Fruit fly (Drosophila melanogaster): ENCODE data around the gene Wdr92.

The Wdr92 gene

DNA sequence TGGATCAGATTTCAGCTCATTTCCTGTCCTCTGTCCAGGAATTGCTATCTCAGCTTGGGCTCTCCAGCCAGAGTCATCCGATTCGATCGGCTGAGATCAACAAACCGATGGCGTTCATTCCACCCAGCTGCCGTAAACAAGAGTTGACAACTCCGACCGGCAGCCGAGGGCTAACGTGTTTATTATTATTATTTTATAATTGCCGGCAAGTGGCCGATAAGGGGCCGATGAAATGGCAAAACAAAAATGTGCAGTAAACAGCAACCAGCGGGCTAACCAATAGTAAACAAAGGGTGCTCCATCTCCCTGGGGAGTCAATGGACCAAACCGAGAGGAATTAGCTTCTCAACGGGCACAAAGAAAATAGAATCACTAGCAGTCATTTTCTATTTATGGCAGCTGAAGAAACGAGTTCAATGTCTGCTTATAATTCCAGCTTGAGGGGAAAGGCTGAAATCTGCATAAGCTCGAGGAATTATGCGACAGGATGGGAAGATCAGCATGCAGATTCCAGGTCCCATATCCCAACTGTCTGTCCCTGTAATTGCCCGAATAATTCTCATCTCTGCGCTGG, 17.3 kb downstream of the Wdr92 start:
- no peak for TF ChIP-seq CG8478 (optimal IDR thresholded peaks at IDR 0.05)
- peak in 1 of 2 experiments; percentile 81 for TF ChIP-seq EcR (GFP tag; optimal IDR thresholded peaks at IDR 0.05)
- TF ChIP-seq pan (optimal IDR thresholded peaks at IDR 0.05) = no peak

DNA sequence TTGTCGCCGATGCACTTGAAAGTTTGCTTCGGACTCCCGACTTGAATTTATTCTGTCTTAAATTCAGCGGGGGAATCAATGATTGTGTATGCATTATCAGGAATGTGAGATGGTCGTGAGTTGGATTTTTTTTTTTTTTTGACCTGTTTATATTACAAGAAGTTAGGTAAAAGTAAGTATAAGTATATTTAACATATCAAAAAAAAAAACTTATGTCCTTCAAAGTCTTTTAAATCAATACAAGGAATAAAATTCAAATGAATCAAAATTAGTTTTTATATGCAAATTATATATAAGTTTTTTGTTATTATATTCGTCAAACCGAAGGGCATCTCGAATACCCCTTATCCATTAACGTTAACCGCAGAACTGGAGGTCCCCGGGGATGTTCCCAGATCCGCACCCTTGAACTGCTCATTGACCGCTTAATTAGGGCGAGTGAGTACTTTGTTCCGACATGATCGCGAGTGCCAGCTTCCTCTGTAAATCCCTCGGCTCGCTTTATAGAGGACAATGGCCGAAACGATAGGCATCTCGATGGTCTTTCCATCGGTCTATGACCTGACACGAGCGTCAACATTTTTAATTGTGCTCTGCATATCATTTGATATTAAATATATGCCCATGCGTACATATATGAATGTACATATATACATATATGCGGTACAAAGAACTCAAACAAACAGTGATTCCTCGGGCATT, 18.8 kb downstream of the Wdr92 start:
- TF ChIP-seq EcR (GFP tag; optimal IDR thresholded peaks at IDR 0.05) (peak in 1 of 2 experiments; percentile 66), CG8478 (optimal IDR thresholded peaks at IDR 0.05) (no peak)

DNA sequence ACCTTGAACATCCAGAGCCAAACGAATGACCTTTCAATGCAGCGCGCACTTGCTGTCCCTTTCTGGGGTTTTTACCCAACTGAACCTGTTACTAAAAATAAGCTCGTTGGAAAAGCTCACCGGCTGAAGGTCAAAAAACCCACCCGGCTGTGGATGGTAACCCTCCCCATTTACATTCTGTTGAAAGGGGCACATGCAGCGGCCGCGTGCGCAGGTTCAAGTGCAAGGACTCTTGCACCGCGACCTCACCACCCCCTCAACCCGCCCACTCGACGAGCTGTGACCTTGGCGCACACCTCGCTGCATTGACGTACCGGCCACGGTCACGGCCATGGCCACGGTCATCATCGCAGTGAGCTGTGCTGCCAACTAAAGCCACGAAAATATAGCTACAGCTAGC, 20.2 kb downstream of the Wdr92 start:
- TF ChIP-seq usp (GFP tag; optimal IDR thresholded peaks at IDR 0.05) (no peak), Dll (optimal IDR thresholded peaks at IDR 0.05) (no peak), CG8478 (optimal IDR thresholded peaks at IDR 0.05) (no peak), psq (optimal IDR thresholded peaks at IDR 0.05) (no peak), pan (optimal IDR thresholded peaks at IDR 0.05) (no peak), EcR (GFP tag; optimal IDR thresholded peaks at IDR 0.05) (no peak)

DNA sequence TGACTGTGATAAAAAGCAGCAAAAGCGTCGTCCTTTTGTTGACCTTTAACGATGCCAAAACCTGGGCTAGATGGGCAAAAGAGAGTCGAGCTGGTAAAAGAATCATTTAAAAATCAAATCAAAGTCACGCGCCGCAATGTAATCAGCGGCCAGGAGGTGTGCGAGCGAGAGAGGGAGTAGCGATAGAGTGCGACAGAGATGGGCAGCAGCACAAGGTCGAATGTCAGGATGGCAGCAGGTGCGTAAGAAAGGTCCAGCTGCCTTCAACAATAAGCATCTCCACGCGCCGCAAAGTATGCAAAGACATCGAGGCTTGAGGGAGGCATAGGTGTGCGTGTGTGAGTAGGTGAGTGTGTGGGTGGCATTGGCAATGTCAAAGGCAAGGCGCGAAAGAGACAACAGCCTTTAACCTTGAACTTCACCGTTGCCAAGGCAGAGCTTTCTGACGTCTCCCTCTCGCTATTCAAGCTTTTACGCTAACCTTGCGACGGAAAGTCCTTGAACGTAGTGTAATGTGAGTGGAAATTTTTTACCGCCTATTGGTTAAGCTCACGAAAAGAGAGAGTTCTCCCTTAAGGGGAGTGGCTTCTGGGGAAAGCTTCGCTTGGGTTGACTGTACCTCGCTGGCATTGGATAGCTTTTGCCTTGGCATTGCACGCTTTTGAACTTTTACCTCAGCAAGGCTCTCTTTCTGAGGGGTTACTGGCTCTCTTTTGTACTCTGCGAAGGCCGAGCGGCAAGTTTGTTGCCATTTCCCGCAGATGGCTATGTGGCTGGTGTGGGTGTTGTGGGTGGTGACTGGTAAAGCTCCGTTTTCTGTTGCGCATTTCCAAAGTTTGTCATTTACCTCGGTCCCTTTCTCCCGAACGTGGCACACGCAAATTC, 22.0 kb downstream of the Wdr92 start:
- TF ChIP-seq usp (GFP tag; optimal IDR thresholded peaks at IDR 0.05) (no peak), pan (optimal IDR thresholded peaks at IDR 0.05) (no peak), psq (optimal IDR thresholded peaks at IDR 0.05) (no peak), Dll (optimal IDR thresholded peaks at IDR 0.05) (no peak), EcR (GFP tag; optimal IDR thresholded peaks at IDR 0.05) (no peak), CG8478 (optimal IDR thresholded peaks at IDR 0.05) (no peak)

DNA sequence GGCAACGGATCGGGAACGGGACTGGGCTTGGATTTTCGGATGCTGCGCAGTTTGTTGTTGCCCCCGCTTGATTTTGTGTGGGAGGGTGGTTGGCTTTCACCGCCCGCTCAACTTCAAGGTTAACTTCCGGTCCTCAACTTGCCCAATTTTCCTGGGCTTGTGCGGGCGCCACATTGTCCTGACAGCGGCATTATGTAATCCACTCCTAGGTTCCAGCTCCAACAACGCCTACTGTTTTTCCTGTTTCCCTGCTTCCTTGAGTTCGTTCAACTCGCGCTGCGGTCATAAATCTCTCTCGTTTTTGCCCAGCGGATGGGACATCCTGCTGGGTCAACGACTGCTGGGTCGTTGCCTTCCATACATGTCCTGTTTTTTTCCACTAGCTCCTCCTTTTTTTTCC, 23.9 kb downstream of the Wdr92 start:
- TF ChIP-seq EcR (GFP tag; optimal IDR thresholded peaks at IDR 0.05) (peak in 1 of 2 experiments; percentile 28), pan (optimal IDR thresholded peaks at IDR 0.05) (no peak), usp (GFP tag; optimal IDR thresholded peaks at IDR 0.05) (no peak)

DNA sequence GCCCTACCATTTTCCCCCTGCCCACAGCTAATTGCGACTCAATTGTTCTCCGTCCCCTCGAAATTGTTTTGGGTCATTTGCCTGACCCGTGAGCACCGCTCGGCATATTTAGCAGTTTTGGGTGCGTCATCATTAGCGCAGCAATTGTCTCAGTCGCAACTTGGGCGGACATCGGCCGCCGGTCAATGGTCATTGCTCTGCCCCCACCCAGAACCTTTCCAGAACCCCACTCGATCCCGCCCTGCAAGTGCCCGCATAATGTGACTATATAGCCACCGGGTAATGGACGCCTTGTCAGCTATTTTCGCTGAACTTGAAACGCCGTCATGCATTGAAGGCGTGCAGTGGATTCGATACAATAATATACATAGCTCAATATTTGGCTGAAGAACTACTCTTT, 25.1 kb downstream of the Wdr92 start:
- TF ChIP-seq Dll (optimal IDR thresholded peaks at IDR 0.05) (no peak), CG8478 (optimal IDR thresholded peaks at IDR 0.05) (no peak), EcR (GFP tag; optimal IDR thresholded peaks at IDR 0.05) (no peak)

DNA sequence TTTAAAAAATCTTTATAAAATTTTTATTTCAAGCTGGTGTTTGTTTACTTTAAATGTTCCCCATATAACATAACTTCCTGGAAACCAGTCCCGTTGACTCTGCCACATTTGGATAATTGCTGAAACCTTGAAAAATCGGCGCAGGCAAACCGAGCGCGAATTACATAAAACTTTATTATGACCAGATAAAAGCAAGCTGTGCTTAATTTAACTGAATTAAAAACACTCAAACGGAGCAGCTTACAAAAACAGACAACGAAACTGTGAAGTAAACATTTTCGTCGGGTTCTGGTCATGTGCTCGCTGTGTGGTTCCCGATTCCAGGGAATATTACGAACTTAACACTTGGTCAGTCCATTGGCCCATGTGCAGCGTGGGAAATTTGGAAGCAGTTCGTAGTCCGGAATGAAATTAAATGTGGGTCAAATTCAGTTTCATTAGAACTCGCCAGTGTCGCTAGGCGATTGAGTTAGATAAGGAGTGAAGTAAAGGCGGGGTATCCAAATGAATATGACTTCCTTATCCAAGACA, 25.9 kb downstream of the Wdr92 start:
- TF ChIP-seq CG8478 (optimal IDR thresholded peaks at IDR 0.05) (no peak), EcR (GFP tag; optimal IDR thresholded peaks at IDR 0.05) (no peak), Dll (optimal IDR thresholded peaks at IDR 0.05) (no peak), psq (optimal IDR thresholded peaks at IDR 0.05) (no peak), usp (GFP tag; optimal IDR thresholded peaks at IDR 0.05) (no peak), pan (optimal IDR thresholded peaks at IDR 0.05) (no peak)

DNA sequence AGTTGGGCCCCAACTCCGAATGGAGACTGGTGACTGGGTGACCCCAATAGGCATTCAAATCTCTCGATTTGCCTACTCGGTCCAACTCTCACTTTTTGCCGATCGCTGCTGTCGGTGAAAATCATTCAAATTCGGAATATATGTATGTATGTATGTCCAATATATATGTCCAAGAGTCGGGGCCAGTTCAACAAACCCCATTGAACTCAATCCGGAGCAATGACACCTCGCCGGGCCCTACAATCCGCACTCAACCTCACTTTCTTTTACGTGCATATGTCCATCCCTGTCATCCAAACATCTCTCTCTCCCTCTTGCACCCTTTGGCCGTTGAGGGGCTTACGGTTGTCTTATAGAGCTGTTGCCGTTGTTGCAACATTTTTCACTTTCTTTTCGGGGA, 27.1 kb downstream of the Wdr92 start:
- TF ChIP-seq CG8478 (optimal IDR thresholded peaks at IDR 0.05) = no peak
- no peak for TF ChIP-seq Dll (optimal IDR thresholded peaks at IDR 0.05)
- no peak for TF ChIP-seq usp (GFP tag; optimal IDR thresholded peaks at IDR 0.05)
- no peak for TF ChIP-seq pan (optimal IDR thresholded peaks at IDR 0.05)
- no peak for TF ChIP-seq EcR (GFP tag; optimal IDR thresholded peaks at IDR 0.05)
- no peak for TF ChIP-seq psq (optimal IDR thresholded peaks at IDR 0.05)

DNA sequence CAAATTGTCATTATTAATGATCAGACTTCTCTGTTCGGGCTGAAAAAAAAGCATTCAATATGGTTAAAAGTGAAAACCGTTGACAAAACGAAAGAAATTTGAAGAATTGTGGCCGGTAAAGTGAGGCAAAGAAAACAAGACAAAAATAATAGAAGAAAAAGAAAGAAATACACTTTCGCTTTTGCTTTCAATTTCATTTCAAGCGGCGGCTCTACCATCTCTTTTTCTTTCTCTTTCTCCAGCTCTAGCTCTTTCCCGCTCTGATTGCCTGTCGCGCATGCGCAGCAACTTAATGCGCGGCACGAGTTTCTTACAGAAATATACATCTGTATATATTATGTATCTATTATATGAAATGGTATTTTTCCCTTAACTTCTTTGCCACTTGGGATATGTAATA, 29.4 kb downstream of the Wdr92 start:
- TF ChIP-seq usp (GFP tag; optimal IDR thresholded peaks at IDR 0.05) (no peak), psq (optimal IDR thresholded peaks at IDR 0.05) (no peak), EcR (GFP tag; optimal IDR thresholded peaks at IDR 0.05) (no peak), pan (optimal IDR thresholded peaks at IDR 0.05) (no peak)

DNA sequence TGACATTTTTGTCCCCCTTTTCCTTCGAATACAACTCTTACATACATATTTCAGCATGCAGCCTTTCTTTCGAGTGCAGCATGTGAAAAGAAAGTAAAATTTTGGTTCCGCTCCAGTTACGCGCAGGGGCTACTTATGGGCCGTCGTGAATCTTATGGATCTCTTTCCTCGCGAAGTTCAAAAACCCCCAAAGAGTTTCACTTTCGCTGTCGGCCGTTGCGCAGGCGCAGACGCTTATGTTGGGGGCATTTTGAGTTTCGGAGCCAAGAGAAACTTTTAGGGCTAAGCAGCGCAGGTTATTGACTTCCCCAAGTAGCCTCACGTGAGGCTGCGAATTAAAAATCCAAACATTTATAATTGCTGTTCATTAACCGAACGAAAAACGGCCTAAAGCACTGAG, 30.7 kb downstream of the Wdr92 start:
- TF ChIP-seq psq (optimal IDR thresholded peaks at IDR 0.05) (no peak), pan (optimal IDR thresholded peaks at IDR 0.05) (no peak), EcR (GFP tag; optimal IDR thresholded peaks at IDR 0.05) (no peak), usp (GFP tag; optimal IDR thresholded peaks at IDR 0.05) (no peak), CG8478 (optimal IDR thresholded peaks at IDR 0.05) (no peak), Dll (optimal IDR thresholded peaks at IDR 0.05) (no peak)

DNA sequence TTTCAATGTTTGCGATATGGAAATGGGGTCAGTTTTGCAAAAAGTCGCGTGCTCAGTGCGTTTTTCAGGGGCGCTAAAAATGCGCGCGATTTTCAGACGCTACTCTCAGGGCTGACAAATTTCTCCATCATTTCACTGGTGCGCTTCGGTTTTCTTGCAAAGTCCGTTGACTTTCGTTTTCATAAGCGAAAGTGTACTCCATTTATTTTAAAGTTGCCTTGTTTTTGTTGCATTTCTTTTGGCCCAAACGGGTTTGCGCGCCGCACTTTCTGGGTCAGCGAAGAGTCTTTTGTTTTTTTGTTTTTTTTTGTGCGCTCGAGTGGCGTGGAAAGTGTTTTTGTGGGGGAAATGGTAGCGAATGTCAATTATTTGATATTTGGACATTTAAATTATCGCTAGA, 31.7 kb downstream of the Wdr92 start:
- TF ChIP-seq Dll (optimal IDR thresholded peaks at IDR 0.05) = no peak
- TF ChIP-seq CG8478 (optimal IDR thresholded peaks at IDR 0.05) = no peak
- no peak for TF ChIP-seq psq (optimal IDR thresholded peaks at IDR 0.05)
- TF ChIP-seq EcR (GFP tag; optimal IDR thresholded peaks at IDR 0.05) = no peak
- TF ChIP-seq pan (optimal IDR thresholded peaks at IDR 0.05) = no peak
- no peak for TF ChIP-seq usp (GFP tag; optimal IDR thresholded peaks at IDR 0.05)

DNA sequence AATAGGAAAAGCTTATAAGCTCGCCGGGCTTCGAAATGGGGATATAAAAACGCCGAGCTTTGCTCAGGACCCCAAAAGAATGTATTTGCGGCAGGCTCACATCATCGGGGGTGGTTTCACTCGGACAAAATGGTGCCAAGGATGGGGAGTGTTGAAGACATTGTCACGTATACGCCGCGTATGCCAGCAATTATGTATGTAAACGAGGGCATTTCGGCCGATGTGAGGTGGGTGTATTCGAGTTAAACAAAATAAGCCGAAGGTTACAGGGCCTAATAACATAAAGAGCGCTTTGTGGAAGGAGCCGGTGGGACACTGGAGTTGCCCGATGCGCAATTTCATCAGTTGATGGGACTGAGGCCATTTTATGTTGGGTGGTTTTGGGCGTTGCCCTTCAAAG, 33.0 kb downstream of the Wdr92 start:
- TF ChIP-seq psq (optimal IDR thresholded peaks at IDR 0.05) = no peak
- no peak for TF ChIP-seq EcR (GFP tag; optimal IDR thresholded peaks at IDR 0.05)
- no peak for TF ChIP-seq CG8478 (optimal IDR thresholded peaks at IDR 0.05)
- TF ChIP-seq Dll (optimal IDR thresholded peaks at IDR 0.05) = no peak
- no peak for TF ChIP-seq pan (optimal IDR thresholded peaks at IDR 0.05)
- TF ChIP-seq usp (GFP tag; optimal IDR thresholded peaks at IDR 0.05) = no peak

Data from whole organism.